Fruit fly (Drosophila melanogaster): Measurements from ENCODE around the gene Nemp.

The Nemp gene

DNA sequence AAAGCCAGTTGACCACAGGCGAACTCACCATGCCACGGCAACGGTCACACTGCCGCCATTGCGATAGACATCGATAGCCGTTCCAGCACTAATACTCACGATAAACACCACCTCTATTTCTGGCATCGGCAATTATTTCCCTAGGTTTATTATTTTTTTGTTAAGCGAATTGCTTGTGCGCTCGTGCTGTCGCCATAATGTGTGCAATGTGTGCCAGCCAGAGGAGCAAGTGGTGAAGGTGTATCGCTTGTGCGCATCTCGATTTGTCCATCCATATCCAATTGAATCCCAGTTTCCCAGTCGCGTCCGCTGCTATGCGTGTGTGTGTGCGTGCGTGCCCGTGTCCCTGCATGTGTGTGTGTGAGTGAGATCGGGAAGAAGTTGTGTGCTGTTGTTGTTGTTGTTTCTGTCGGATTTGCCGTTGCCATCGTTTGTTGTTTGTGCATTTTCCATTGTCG is 44.2 kb downstream of the Nemp start, which contains the start of gene mbt (continued):
- no peak for TF ChIP-seq tup (GFP tag; optimal IDR thresholded peaks at IDR 0.05)
- 0 out of 3 replicates have a peak, but pooled peaks have one; percentile 24 for TF ChIP-seq zfh1 (GFP tag; IDR thresholded peaks at IDR 0.05)
- TF ChIP-seq row (GFP tag; IDR thresholded peaks at IDR 0.05), result peak; percentile 43
- no peak for TF ChIP-seq CG4282 (GFP tag; optimal IDR thresholded peaks at IDR 0.05)
- peak; percentile 74 for TF ChIP-seq sna (GFP tag; IDR thresholded peaks at IDR 0.05; ENCODE audit: partially characterized antibody)
- TF ChIP-seq az2 (GFP tag; optimal IDR thresholded peaks at IDR 0.05), result no peak
- peak; percentile 20 for TF ChIP-seq grau (tag; optimal IDR thresholded peaks at IDR 0.05)
- TF ChIP-seq CG9876 (GFP tag; optimal IDR thresholded peaks at IDR 0.05), result no peak
- TF ChIP-seq ken (GFP tag; IDR thresholded peaks at IDR 0.05), result 0 out of 3 replicates have a peak, but pooled peaks have one; percentile 16
- no peak for TF ChIP-seq luna (GFP tag; optimal IDR thresholded peaks at IDR 0.05)
- TF ChIP-seq CG5180 (GFP tag; optimal IDR thresholded peaks at IDR 0.05), result no peak
- no peak for TF ChIP-seq Six4 (GFP tag; optimal IDR thresholded peaks at IDR 0.05)
- no peak for TF ChIP-seq abd-A (tag; optimal IDR thresholded peaks at IDR 0.05)
- TF ChIP-seq tna (GFP tag; IDR thresholded peaks at IDR 0.05; ENCODE audit: partially characterized antibody), result peak; percentile 77
- TF ChIP-seq MESR4 (GFP tag; optimal IDR thresholded peaks at IDR 0.05), result peak; percentile 94
- no peak for TF ChIP-seq CG1233 (GFP tag; optimal IDR thresholded peaks at IDR 0.05)
- TF ChIP-seq lov (optimal IDR thresholded peaks at IDR 0.05), result no peak
- TF ChIP-seq lov (GFP tag; IDR thresholded peaks at IDR 0.05), result no peak
- no peak for TF ChIP-seq CG17328 (GFP tag; IDR thresholded peaks at IDR 0.05)
- TF ChIP-seq nmo (GFP tag; optimal IDR thresholded peaks at IDR 0.05), result peak; percentile 60
- TF ChIP-seq C15 (GFP tag; IDR thresholded peaks at IDR 0.05), result no peak
- TF ChIP-seq nerfin-2 (GFP tag; IDR thresholded peaks at IDR 0.05; ENCODE audit: partially characterized antibody), result peak; percentile 56; the same call in 1 of the 2 replicates
- TF ChIP-seq CTCF (GFP tag; optimal IDR thresholded peaks at IDR 0.05), result peak; percentile 22
- TF ChIP-seq Deaf1 (tag; optimal IDR thresholded peaks at IDR 0.05), result peak; percentile 75
- TF ChIP-seq Doc3 (GFP tag; IDR thresholded peaks at IDR 0.05; ENCODE audit: partially characterized antibody), result peak; percentile 88
- no peak for TF ChIP-seq dmrt11E (tag; optimal IDR thresholded peaks at IDR 0.05)
- no peak for TF ChIP-seq hth (optimal IDR thresholded peaks at IDR 0.05)
- TF ChIP-seq CG4328 (GFP tag; optimal IDR thresholded peaks at IDR 0.05), result no peak
- TF ChIP-seq fd3F (GFP tag; optimal IDR thresholded peaks at IDR 0.05), result no peak
- no peak for TF ChIP-seq Tbp (GFP tag; optimal IDR thresholded peaks at IDR 0.05)
- TF ChIP-seq nom (GFP tag; optimal IDR thresholded peaks at IDR 0.05), result no peak
- TF ChIP-seq slp2 (GFP tag; optimal IDR thresholded peaks at IDR 0.05), result peak; percentile 31
- TF ChIP-seq trem (tag; optimal IDR thresholded peaks at IDR 0.05), result peak; percentile 53
- TF ChIP-seq Rfx (GFP tag; IDR thresholded peaks at IDR 0.05), result peak; percentile 48
- TF ChIP-seq Awh (GFP tag; IDR thresholded peaks at IDR 0.05), result no peak
- no peak for TF ChIP-seq CG17568 (GFP tag; optimal IDR thresholded peaks at IDR 0.05)
- no peak for TF ChIP-seq da (GFP tag; optimal IDR thresholded peaks at IDR 0.05)
- no peak for TF ChIP-seq Dek (tag; optimal IDR thresholded peaks at IDR 0.05)
- no peak for TF ChIP-seq crol (GFP tag; IDR thresholded peaks at IDR 0.05)
- TF ChIP-seq CG10366 (GFP tag; IDR thresholded peaks at IDR 0.05), result no peak
- TF ChIP-seq CG34224 (GFP tag; IDR thresholded peaks at IDR 0.05; ENCODE audit: partially characterized antibody), result peak; percentile 85
- TF ChIP-seq Oli (tag; optimal IDR thresholded peaks at IDR 0.05), result no peak
- no peak for TF ChIP-seq CG13775 (GFP tag; optimal IDR thresholded peaks at IDR 0.05)
- no peak for TF ChIP-seq NFAT (GFP tag; IDR thresholded peaks at IDR 0.05)
- no peak for TF ChIP-seq CG9215 (GFP tag; IDR thresholded peaks at IDR 0.05)
- TF ChIP-seq ERR (GFP tag; optimal IDR thresholded peaks at IDR 0.05), result peak; percentile 22
- TF ChIP-seq Dfd (GFP tag; optimal IDR thresholded peaks at IDR 0.05), result no peak
- no peak for TF ChIP-seq H15 (GFP tag; IDR thresholded peaks at IDR 0.05)
- peak; percentile 25 for TF ChIP-seq zfh2 (GFP tag; optimal IDR thresholded peaks at IDR 0.05)
- peak; percentile 48 for TF ChIP-seq CG2129 (GFP tag; IDR thresholded peaks at IDR 0.05; ENCODE audit: partially characterized antibody)
- TF ChIP-seq pan (optimal IDR thresholded peaks at IDR 0.05), result no peak
- no peak for TF ChIP-seq pan (GFP tag; optimal IDR thresholded peaks at IDR 0.05 in 1 of 2, IDR thresholded peaks at IDR 0.05 in 1 of 2)

Measured in whole organism, embryonic.